Worm (Caenorhabditis elegans): ENCODE results near the gene slcf-1.

ce11 chrX:10499590-10499989, 29.5 kb upstream of the slcf-1 start, which contains the start of gene vab-3:
- TF ChIP-seq nhr-12 (tag; optimal IDR thresholded peaks at IDR 0.05) (no peak), nhr-76 (tag; optimal IDR thresholded peaks at IDR 0.05) (no peak), elt-3 (tag; optimal IDR thresholded peaks at IDR 0.05) (no peak), unc-62 (GFP tag; optimal IDR thresholded peaks at IDR 0.05) (no peak), hlh-1 (tag; optimal IDR thresholded peaks at IDR 0.05) (no peak), unc-120 (tag; optimal IDR thresholded peaks at IDR 0.05; ENCODE audit: poor library complexity, severe bottlenecking) (no peak), ceh-83 (GFP tag; optimal IDR thresholded peaks at IDR 0.05) (no peak)
